Worm (Caenorhabditis elegans) whole organism, mixed stage, embryonic: Measurements from ENCODE around the gene lact-3.
A peak's percentile ranks its signal among the peaks of the same experiment; 100 is the strongest.

Experiments used
- M03D4.4 ChIP-seq: sonication (generic microtip); optimal IDR thresholded peaks from 2 replicates; lab custom pipeline; 2017; ENCODE audit warnings: mild to moderate bottlenecking, missing genetic modification characterization, missing compliant biosample characterization
- bed-3 ChIP-seq: fragments of 200-800 bp; sonication (Bioruptor generic); optimal IDR thresholded peaks from 3 replicates; lab custom pipeline; 2018; ENCODE audit warnings: mild to moderate bottlenecking, missing genetic modification characterization, moderate library complexity, missing compliant biosample characterization
- blmp-1 ChIP-seq: fragments of 150-350 bp; optimal IDR thresholded peaks from 2 replicates; lab custom pipeline; 2014; ENCODE audit warnings: missing biosample characterization, missing genetic modification characterization
- ceh-39 ChIP-seq: fragments of 150-350 bp; optimal IDR thresholded peaks from 2 replicates; lab custom pipeline; 2014; ENCODE audit warnings: missing biosample characterization, missing genetic modification characterization
- ceh-43 ChIP-seq: fragments of 200-800 bp; sonication (Bioruptor generic); optimal IDR thresholded peaks from 2 replicates; lab custom pipeline; 2018; ENCODE audit warnings: mild to moderate bottlenecking, missing genetic modification characterization, moderate library complexity, missing compliant biosample characterization
- ceh-83 ChIP-seq: fragments of 200-800 bp; sonication (Bioruptor generic); optimal IDR thresholded peaks from 2 replicates; lab custom pipeline; 2018; ENCODE audit warnings: mild to moderate bottlenecking, missing genetic modification characterization, missing compliant biosample characterization
- ces-1 ChIP-seq: fragments of 150-350 bp; optimal IDR thresholded peaks from 2 replicates; lab custom pipeline; 2014; ENCODE audit warnings: missing biosample characterization, missing genetic modification reagents, missing genetic modification characterization
- cnd-1 ChIP-seq: fragments of 200-800 bp; sonication (Bioruptor generic); optimal IDR thresholded peaks from 2 replicates; lab custom pipeline; 2018; ENCODE audit warnings: mild to moderate bottlenecking, missing genetic modification characterization, missing compliant biosample characterization
- elt-1 ChIP-seq: sonication (generic microtip); optimal IDR thresholded peaks from 2 replicates; lab custom pipeline; 2017; ENCODE audit warnings: missing genetic modification characterization, mild to moderate bottlenecking, missing compliant biosample characterization, antibody characterized with exemption, moderate library complexity, borderline replicate concordance; ENCODE audit not compliant: insufficient read depth
- flh-1 ChIP-seq: fragments of 200-800 bp; sonication (Bioruptor generic); optimal IDR thresholded peaks from 2 replicates; lab custom pipeline; 2018; ENCODE audit warnings: mild to moderate bottlenecking, missing genetic modification characterization, moderate library complexity, missing compliant biosample characterization
- lin-32 ChIP-seq: fragments of 200-800 bp; sonication (Bioruptor generic); optimal IDR thresholded peaks from 2 replicates; lab custom pipeline; 2018; ENCODE audit warnings: mild to moderate bottlenecking, missing genetic modification characterization, missing compliant biosample characterization
- mab-5 ChIP-seq: fragments of 150-350 bp; optimal IDR thresholded peaks from 2 replicates; lab custom pipeline; 2014; ENCODE audit warnings: missing biosample characterization, missing genetic modification characterization
- mep-1 ChIP-seq: fragments of 150-350 bp; optimal IDR thresholded peaks from 2 replicates; lab custom pipeline; 2017; ENCODE audit warnings: missing biosample characterization, missing genetic modification reagents, missing genetic modification characterization, inconsistent platforms
- mls-2 ChIP-seq: sonication (generic microtip); optimal IDR thresholded peaks from 2 replicates; lab custom pipeline; 2016; ENCODE audit warnings: mild to moderate bottlenecking, missing genetic modification characterization, moderate library complexity, missing compliant biosample characterization
- nhr-12 ChIP-seq: fragments of 150-350 bp; optimal IDR thresholded peaks from 2 replicates; lab custom pipeline; 2014; ENCODE audit warnings: missing biosample characterization, missing genetic modification characterization
- nhr-2 ChIP-seq: fragments of 150-350 bp; optimal IDR thresholded peaks from 2 replicates; lab custom pipeline; 2014; ENCODE audit warnings: missing biosample characterization, missing genetic modification characterization
- nhr-237 ChIP-seq: fragments of 150-350 bp; optimal IDR thresholded peaks from 2 replicates; lab custom pipeline; 2014; ENCODE audit warnings: missing biosample characterization, missing genetic modification characterization
- nhr-76 ChIP-seq: sonication (generic microtip); optimal IDR thresholded peaks from 2 replicates; lab custom pipeline; 2017; ENCODE audit warnings: missing biosample characterization, missing genetic modification characterization
- pha-4 ChIP-seq: fragments of 150-350 bp; optimal IDR thresholded peaks from 2 replicates; lab custom pipeline; 2018; ENCODE audit warnings: missing biosample characterization, missing genetic modification reagents, missing genetic modification characterization
- sem-2 ChIP-seq: fragments of 200-800 bp; sonication (Bioruptor generic); optimal IDR thresholded peaks from 2 replicates; lab custom pipeline; 2018; ENCODE audit warnings: mild to moderate bottlenecking, missing genetic modification characterization, missing compliant biosample characterization
- snpc-4 ChIP-seq: fragments of 150-350 bp; optimal IDR thresholded peaks from 2 replicates; lab custom pipeline; 2014; ENCODE audit warnings: missing biosample characterization, missing genetic modification characterization
- sptf-1 ChIP-seq: sonication (generic microtip); optimal IDR thresholded peaks from 2 replicates; lab custom pipeline; 2017; ENCODE audit warnings: mild to moderate bottlenecking, missing genetic modification characterization, moderate library complexity, missing compliant biosample characterization
- tbx-8 ChIP-seq: fragments of 200-800 bp; sonication (Bioruptor generic); optimal IDR thresholded peaks from 2 replicates; lab custom pipeline; 2018; ENCODE audit warnings: mild to moderate bottlenecking, missing genetic modification characterization, moderate library complexity, missing compliant biosample characterization
- unc-120 ChIP-seq: sonication (generic microtip); optimal IDR thresholded peaks from 2 replicates; lab custom pipeline; 2017; ENCODE audit warnings: missing genetic modification characterization, missing compliant biosample characterization; ENCODE audit not compliant: poor library complexity, severe bottlenecking
- unc-39 ChIP-seq: fragments of 150-350 bp; optimal IDR thresholded peaks from 2 replicates; lab custom pipeline; 2014; ENCODE audit warnings: missing biosample characterization, missing genetic modification characterization
- zip-8 ChIP-seq: fragments of 150-350 bp; optimal IDR thresholded peaks from 2 replicates; lab custom pipeline; 2014; ENCODE audit warnings: missing biosample characterization, missing genetic modification characterization
- ztf-11 ChIP-seq: fragments of 150-350 bp; optimal IDR thresholded peaks from 2 replicates; lab custom pipeline; 2014; ENCODE audit warnings: missing biosample characterization, missing genetic modification characterization

lact-3 gene

DNA sequence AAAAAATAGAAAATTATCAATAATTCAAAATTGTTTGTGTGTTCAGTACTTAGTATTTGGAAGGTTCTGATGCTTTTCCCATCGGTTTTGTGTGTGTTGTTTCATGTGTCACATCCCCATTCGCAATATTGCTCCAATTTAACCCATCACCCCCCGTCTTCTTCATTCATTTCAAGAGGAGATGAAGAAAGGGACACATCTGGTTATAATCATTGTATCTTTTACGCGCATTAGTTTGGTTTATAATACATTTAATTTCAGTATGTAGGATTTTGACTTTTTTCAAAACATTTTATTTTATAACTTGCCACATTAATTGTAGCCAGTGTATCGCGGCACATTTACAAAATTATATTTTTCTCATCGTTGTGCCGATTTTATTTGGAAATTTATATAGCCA is 22.6 kb upstream of the lact-3 start:
- TF ChIP-seq cnd-1 (tag; lab: Kevin White, UChicago): no peak
- TF ChIP-seq ces-1 (GFP tag; lab: Kevin White, UChicago): peak; percentile 1
- TF ChIP-seq nhr-237 (tag; lab: Kevin White, UChicago): no peak
- no peak for TF ChIP-seq unc-120 (tag; lab: Kevin White, UChicago)
- no peak for TF ChIP-seq mls-2 (tag; lab: Kevin White, UChicago)
- no peak for TF ChIP-seq nhr-76 (tag; lab: Kevin White, UChicago)
- no peak for TF ChIP-seq bed-3 (GFP tag; lab: Kevin White, UChicago)
- TF ChIP-seq nhr-2 (tag; lab: Kevin White, UChicago): no peak

ce11 chrII:10675302-10675701 is 17.8 kb upstream of the lact-3 start, which contains the start of gene ptb-1:
Gene ptb-1 (plus strand): TSS chrII:10675602.
- TF ChIP-seq ceh-39 (tag; lab: Kevin White, UChicago): no peak
- no peak for TF ChIP-seq mls-2 (tag; lab: Kevin White, UChicago)
- no peak for TF ChIP-seq cnd-1 (tag; lab: Kevin White, UChicago)
- no peak for TF ChIP-seq sem-2 (GFP tag; lab: Kevin White, UChicago)
- TF ChIP-seq ces-1 (GFP tag; lab: Kevin White, UChicago): no peak
- TF ChIP-seq nhr-2 (tag; lab: Kevin White, UChicago): no peak
- TF ChIP-seq tbx-8 (GFP tag; lab: Kevin White, UChicago): no peak
- TF ChIP-seq flh-1 (GFP tag; lab: Kevin White, UChicago): no peak
- TF ChIP-seq mep-1 (tag; lab: Kevin White, UChicago): no peak
- no peak for TF ChIP-seq nhr-76 (tag; lab: Kevin White, UChicago)
- TF ChIP-seq, all 35 proteins: peak for 0

DNA sequence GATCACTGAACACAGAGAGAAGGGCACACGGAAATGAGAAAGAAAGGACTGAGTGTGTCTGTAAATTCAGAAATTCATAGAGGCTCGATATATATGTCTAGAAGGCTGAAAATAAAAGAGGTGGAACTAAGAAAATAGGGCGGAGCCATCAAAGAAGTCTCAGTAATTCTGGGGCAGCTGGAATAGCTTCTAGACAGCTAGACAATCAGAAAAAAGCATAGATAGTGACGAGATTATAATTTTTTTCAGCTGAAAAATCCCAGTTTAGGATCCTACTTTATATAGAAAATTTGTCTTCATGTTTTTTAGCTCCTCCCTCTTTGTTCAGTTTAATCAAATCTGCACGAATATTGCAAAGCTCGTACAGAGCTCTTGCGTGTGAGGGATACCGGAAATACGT is 7.5 kb upstream of the lact-3 start, which contains the start of gene D2089.3:
D2089.3 (minus strand) TSS at position 101 of the 400 bp plus-strand sequence.
- TF ChIP-seq ztf-11 (tag; lab: Kevin White, UChicago) (no peak), sem-2 (GFP tag; lab: Kevin White, UChicago) (no peak), snpc-4 (tag; lab: Kevin White, UChicago) (no peak), bed-3 (GFP tag; lab: Kevin White, UChicago) (no peak), sptf-1 (tag; lab: Kevin White, UChicago) (no peak), M03D4.4 (tag; lab: Kevin White, UChicago) (no peak)

- TF ChIP-seq mab-5 (no peak), zip-8 (tag; lab: Kevin White, UChicago) (no peak), ces-1 (GFP tag; lab: Kevin White, UChicago) (peak; percentile 43), ceh-83 (GFP tag; lab: Kevin White, UChicago) (no peak), M03D4.4 (tag; lab: Kevin White, UChicago) (no peak), mep-1 (tag; lab: Kevin White, UChicago) (no peak), ceh-39 (tag; lab: Kevin White, UChicago) (peak; percentile 51), pha-4 (tag; lab: Kevin White, UChicago) (no peak), ceh-43 (GFP tag; lab: Kevin White, UChicago) (no peak), elt-1 (no peak), sptf-1 (tag; lab: Kevin White, UChicago) (no peak), nhr-12 (tag; lab: Kevin White, UChicago) (no peak), mls-2 (tag; lab: Kevin White, UChicago) (no peak)
These were observed 5.2 kb upstream of the lact-3 start, which contains the start of gene D2089.8 for ce11 chrII:10662698-10663097. Gene D2089.8 (minus strand): TSS chrII:10662781.

DNA sequence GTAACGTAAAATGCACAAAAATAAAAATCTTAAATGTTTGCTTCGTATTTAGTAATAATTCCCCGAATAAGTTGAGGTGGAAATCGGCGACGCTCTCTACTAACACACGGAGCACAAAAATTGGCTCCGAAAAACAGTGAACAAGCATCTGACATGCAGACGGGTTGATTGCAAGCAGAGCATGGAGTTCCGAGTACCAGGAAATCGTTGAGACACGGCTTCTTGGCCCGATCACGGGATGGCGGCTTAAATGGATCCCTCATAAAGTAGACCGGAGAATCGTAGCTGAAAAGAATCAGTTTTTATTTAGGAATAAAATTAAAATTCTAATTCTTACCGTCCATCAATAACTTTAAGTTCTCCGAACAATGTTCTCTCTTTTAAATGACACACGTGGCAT is 4.8 kb upstream of the lact-3 start:
- TF ChIP-seq bed-3 (GFP tag; lab: Kevin White, UChicago): no peak
- peak; percentile 15 for TF ChIP-seq ceh-83 (GFP tag; lab: Kevin White, UChicago)

ce11 chrII:10661448-10662064 is 4.1 kb upstream of the lact-3 start:
- no peak for TF ChIP-seq unc-39 (tag; lab: Kevin White, UChicago)
- no peak for TF ChIP-seq mab-5
- TF ChIP-seq blmp-1 (tag; lab: Kevin White, UChicago): no peak
- TF ChIP-seq nhr-2 (tag; lab: Kevin White, UChicago): no peak
- no peak for TF ChIP-seq zip-8 (tag; lab: Kevin White, UChicago)
- no peak for TF ChIP-seq ztf-11 (tag; lab: Kevin White, UChicago)
- TF ChIP-seq elt-1: no peak
- TF ChIP-seq lin-32 (GFP tag; lab: Kevin White, UChicago): no peak
- TF ChIP-seq, all 35 proteins: peak for 0
